Worm (Caenorhabditis elegans): ENCODE measurements around the gene C06H5.13.
"Not testable (repeated sequence)": the region's sequence is repeated elsewhere in the genome, so short reads cannot be mapped to it uniquely, and the experiment has no call there.

The C06H5.13 gene

DNA sequence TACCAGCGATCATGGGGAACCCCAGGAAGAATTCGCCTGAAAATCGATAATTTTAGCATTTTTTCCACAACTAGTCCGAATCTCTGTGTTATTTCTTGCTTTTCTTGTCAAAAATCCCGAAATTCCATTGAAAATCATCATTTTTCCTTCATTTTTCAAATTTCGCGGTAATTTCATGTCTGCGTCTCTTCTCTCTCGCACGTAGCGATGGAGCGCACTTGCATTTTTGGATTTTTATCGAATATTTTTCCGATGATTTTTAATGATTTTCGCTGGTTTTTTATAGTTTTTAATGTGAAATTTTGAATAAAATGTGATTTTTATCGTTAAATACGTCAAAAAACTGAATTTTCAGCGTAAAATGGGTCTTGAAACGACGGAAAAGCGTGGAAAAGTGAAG, 23.9 kb upstream of the C06H5.13 start, which contains the start of gene E01B7.2:
TSS of gene E01B7.2 (plus strand) at position 350 of the 400 bp plus-strand sequence.
- no peak for TF ChIP-seq klf-2 (GFP tag; conservative IDR thresholded peaks at IDR 0.05)
- no peak for TF ChIP-seq ztf-23 (GFP tag; IDR thresholded peaks at IDR 0.05)
- no peak for TF ChIP-seq cog-1 (tag; optimal IDR thresholded peaks at IDR 0.05)
- no peak for TF ChIP-seq med-1 (GFP tag; optimal IDR thresholded peaks at IDR 0.05; ENCODE audit: insufficient read depth)
- TF ChIP-seq T22C8.4 (GFP tag; IDR thresholded peaks at IDR 0.05): no peak
- no peak for TF ChIP-seq ztf-29 (GFP tag; IDR thresholded peaks at IDR 0.05)
- TF ChIP-seq tab-1 (GFP tag; IDR thresholded peaks at IDR 0.05): no peak
- no peak for TF ChIP-seq flt-1 (GFP tag; IDR thresholded peaks at IDR 0.05)
- TF ChIP-seq ref-1 (GFP tag; conservative IDR thresholded peaks at IDR 0.05): no peak

DNA sequence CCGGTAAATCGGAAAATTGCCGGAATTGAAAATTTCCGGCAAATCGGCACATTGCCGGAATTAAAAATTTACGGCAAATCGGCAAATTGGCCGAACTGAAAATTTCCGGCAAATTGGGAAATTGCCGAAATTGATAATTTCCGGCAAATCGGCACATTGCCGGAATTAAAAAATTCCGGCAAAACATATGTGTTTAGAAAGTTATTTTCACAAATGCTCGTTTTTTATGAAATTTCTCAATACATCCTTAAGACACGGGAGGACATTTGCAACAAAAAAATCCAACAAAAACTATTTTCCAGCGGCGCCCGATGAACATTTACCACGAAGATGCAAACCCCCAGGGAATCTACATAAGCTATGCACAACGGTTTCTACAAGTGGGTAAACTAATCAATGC, 21.2 kb upstream of the C06H5.13 start, which contains the start of gene C06H5.8:
TSS of gene C06H5.8 (plus strand) at position 301 of the 400 bp plus-strand sequence.
- TF ChIP-seq ztf-29 (GFP tag; IDR thresholded peaks at IDR 0.05) (no peak), T22C8.4 (GFP tag; IDR thresholded peaks at IDR 0.05) (no peak), ztf-23 (GFP tag; IDR thresholded peaks at IDR 0.05) (no peak), klf-2 (GFP tag; conservative IDR thresholded peaks at IDR 0.05) (no peak), med-1 (GFP tag; optimal IDR thresholded peaks at IDR 0.05; ENCODE audit: insufficient read depth) (no peak)

DNA sequence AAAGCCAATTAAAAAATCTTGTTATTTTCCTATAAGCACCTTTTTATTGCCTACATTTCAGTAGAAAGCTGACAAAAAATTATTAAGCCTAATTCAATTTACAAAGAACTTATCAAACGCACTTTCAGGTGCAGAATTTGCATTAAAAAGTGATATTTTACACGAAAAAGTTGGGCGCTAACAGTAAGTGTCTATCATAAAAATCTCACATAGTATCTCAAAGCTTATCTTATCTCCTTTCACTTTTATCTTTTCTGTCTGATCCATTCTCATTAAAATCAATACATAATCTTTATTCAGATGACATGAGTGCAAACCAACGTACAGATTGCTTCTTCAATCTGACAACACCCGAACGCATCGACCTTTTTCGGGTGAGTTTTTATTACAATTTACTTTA, 12.5 kb upstream of the C06H5.13 start, which contains the start of gene dcar-1:
TSS of gene dcar-1 (plus strand) at position 301 of the 400 bp plus-strand sequence.
- TF ChIP-seq cog-1 (tag; optimal IDR thresholded peaks at IDR 0.05): no peak

DNA sequence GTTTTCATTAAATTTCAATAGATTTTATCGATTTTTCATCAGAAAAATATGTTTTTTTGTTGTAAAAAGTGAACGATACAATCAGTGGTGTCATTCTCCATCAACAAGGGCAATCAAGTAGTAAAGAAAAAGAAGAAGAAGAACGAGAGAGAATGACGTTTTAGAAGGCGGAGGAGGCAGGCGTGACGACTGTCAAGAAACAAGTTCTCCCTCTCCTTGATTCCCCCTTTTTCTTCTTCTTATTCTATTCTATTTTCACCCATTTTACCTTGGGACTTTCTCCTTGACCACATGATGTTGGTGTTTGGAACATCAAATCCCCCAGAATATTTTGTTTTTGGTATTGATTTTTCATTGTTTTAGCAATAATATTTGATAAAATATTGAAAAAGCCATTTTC, 8.2 kb upstream of the C06H5.13 start:
- TF ChIP-seq med-1 (GFP tag; optimal IDR thresholded peaks at IDR 0.05; ENCODE audit: insufficient read depth) (no peak), tab-1 (GFP tag; IDR thresholded peaks at IDR 0.05) (no peak), T22C8.4 (GFP tag; IDR thresholded peaks at IDR 0.05) (no peak), flt-1 (GFP tag; IDR thresholded peaks at IDR 0.05) (no peak), ztf-23 (GFP tag; IDR thresholded peaks at IDR 0.05) (no peak), klf-2 (GFP tag; conservative IDR thresholded peaks at IDR 0.05) (no peak), ztf-29 (GFP tag; IDR thresholded peaks at IDR 0.05) (no peak), cog-1 (tag; optimal IDR thresholded peaks at IDR 0.05) (no peak), ref-1 (GFP tag; conservative IDR thresholded peaks at IDR 0.05) (no peak)

DNA sequence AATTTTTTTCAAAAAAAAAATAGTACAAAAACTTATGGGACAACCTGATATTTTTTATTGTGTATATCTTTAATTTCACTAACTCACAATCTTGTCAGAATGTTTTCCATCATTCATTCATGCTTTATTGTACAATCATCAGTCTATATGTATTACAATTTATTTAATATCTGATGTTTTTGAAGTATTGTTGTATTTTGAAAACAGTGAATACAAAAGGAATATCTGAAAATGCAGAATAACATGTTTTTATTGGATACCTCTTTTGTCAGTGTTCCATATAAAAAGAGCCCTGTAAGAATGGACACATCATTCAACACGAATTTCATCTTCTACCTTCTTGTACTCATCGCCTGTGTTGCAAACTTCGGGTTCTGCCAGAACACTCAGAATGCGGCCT, 6.3 kb upstream of the C06H5.13 start, which contains the start of gene C06H5.14:
TSS of gene C06H5.14 (plus strand) at position 301 of the 400 bp plus-strand sequence.
- TF ChIP-seq med-1 (GFP tag; optimal IDR thresholded peaks at IDR 0.05; ENCODE audit: insufficient read depth); klf-2 (GFP tag; conservative IDR thresholded peaks at IDR 0.05); ztf-23 (GFP tag; IDR thresholded peaks at IDR 0.05): not testable (repeated sequence)

DNA sequence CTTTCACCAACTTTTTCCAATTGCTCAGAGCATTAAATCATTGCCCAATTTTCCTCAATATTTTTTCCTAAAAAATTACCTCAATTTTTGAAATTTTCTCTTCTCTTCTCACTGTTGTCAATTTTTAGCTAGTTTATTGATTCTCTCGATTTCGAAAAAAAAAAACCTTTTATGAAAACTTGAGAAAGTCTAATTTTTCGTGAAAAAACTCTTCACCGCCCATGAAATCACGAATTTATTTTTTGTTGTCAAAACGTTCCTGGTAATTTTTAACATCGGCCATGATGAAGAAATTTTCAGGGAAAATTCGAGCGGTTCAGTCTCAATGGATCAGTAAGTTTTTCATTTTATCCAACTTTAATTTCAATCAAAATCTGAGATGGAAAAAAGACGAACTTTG, 2.0 kb upstream of the C06H5.13 start, which contains the start of gene fbxa-157:
TSS of gene fbxa-157 (plus strand) at position 301 of the 400 bp plus-strand sequence.
- TF ChIP-seq flt-1 (GFP tag; IDR thresholded peaks at IDR 0.05): no peak
- no peak for TF ChIP-seq ztf-29 (GFP tag; IDR thresholded peaks at IDR 0.05)
- TF ChIP-seq cog-1 (tag; optimal IDR thresholded peaks at IDR 0.05): no peak
- TF ChIP-seq med-1 (GFP tag; optimal IDR thresholded peaks at IDR 0.05; ENCODE audit: insufficient read depth): no peak
- no peak for TF ChIP-seq klf-2 (GFP tag; conservative IDR thresholded peaks at IDR 0.05)
- no peak for TF ChIP-seq T22C8.4 (GFP tag; IDR thresholded peaks at IDR 0.05)
- no peak for TF ChIP-seq ztf-23 (GFP tag; IDR thresholded peaks at IDR 0.05)
- TF ChIP-seq tab-1 (GFP tag; IDR thresholded peaks at IDR 0.05): no peak
- TF ChIP-seq ref-1 (GFP tag; conservative IDR thresholded peaks at IDR 0.05): no peak

DNA sequence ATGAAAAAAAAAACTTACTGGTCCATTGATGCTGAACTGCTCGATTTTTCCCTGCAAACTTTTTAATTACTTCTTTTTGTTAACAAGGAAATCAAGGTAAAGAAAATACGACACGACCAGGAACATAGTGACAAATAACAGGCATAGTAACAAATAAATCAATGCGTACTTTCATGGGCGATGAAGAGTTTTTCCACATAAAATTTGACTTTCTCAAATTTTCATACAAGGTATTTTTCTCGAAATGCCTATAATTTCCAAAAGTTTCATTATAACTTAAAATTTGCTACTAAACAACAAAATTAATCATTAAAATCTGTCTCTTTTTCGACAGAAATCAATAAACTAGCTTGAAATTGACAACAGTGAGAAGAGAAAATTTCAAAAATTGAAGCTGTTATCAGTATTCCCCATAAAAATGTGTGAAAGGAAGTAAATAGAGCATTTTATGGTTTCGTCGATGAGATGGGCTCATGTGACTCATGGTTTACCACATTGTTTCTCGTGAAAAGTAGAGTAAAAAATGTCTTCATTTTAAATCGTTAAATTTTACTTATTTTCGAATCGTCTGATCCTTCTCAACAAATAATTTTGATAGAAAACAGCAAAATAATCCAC, 701 bp downstream of the C06H5.13 start, which contains the start of gene fbxa-156:
TSS of gene fbxa-156 (minus strand) at position 51 of the 618 bp plus-strand sequence.
- no peak for TF ChIP-seq med-1 (GFP tag; optimal IDR thresholded peaks at IDR 0.05; ENCODE audit: insufficient read depth)
- no peak for TF ChIP-seq cog-1 (tag; optimal IDR thresholded peaks at IDR 0.05)
- TF ChIP-seq tab-1 (GFP tag; IDR thresholded peaks at IDR 0.05): no peak
- no peak for TF ChIP-seq T22C8.4 (GFP tag; IDR thresholded peaks at IDR 0.05)
- TF ChIP-seq flt-1 (GFP tag; IDR thresholded peaks at IDR 0.05): no peak
- no peak for TF ChIP-seq ztf-29 (GFP tag; IDR thresholded peaks at IDR 0.05)
- TF ChIP-seq klf-2 (GFP tag; conservative IDR thresholded peaks at IDR 0.05): no peak
- no peak for TF ChIP-seq ref-1 (GFP tag; conservative IDR thresholded peaks at IDR 0.05)
- no peak for TF ChIP-seq ztf-23 (GFP tag; IDR thresholded peaks at IDR 0.05)

DNA sequence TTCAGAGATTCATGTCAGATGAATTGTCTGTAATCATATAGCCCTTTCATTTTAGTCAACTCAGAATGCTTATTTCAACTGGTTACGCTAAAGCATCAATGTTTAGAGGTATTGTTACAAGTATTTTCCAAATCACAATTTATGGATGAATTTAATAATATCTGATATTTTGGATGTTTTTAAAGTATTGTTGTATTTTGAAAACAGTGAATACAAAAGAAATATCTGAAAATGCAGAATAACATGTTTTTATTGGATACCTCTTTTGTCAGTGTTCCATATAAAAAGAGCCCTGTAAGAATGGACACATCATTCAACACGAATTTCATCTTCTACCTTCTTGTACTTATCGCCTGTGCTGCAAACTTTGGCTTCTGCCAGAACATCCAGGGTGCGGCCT, 3.1 kb downstream of the C06H5.13 start, which contains the start of gene C06H5.12:
TSS of gene C06H5.12 (plus strand) at position 301 of the 400 bp plus-strand sequence.
- TF ChIP-seq tab-1 (GFP tag; IDR thresholded peaks at IDR 0.05); ztf-23 (GFP tag; IDR thresholded peaks at IDR 0.05); ref-1 (GFP tag; conservative IDR thresholded peaks at IDR 0.05): not testable (repeated sequence)

DNA sequence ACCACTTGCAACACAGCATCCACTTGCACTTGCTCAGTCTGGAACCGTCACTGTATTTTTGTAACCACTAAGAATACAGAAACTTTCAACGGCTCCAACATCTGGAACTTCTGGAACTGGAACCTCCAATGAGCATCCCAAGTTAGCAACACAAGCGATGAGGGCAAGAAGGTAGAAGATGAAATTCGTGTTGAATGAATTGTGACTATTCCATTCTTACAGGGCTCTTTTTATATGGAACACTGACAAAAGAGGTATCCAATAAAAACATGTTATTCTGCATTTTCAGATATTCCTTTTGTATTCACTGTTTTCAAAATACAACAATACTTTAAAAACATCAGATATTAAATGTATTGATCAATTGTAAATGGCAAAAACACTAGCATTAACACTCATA, 3.6 kb downstream of the C06H5.13 start, which contains the start of gene C06H5.11:
TSS of gene C06H5.11 (minus strand) at position 101 of the 400 bp plus-strand sequence.
- not testable (repeated sequence) for TF ChIP-seq tab-1 (GFP tag; IDR thresholded peaks at IDR 0.05); ref-1 (GFP tag; conservative IDR thresholded peaks at IDR 0.05); cog-1 (tag; optimal IDR thresholded peaks at IDR 0.05)

DNA sequence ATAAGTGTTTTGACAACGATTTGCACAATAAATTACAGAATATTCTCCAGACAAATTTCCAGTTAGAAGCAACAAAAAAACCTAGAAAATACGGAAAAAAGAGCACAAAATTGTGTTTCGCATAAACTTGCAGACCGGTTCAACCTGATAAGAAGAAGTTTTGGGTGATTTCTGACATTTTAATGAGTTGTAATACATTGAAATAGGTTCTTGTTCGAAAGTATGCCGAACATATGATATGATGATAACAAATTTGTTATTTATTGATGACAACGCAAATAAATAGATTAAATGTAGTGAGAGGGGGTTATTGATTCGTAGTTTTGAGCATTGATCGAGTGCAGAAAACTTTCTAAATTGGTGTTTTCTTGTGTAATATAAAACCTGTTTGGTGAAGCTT, 6.2 kb downstream of the C06H5.13 start:
- TF ChIP-seq ztf-23 (GFP tag; IDR thresholded peaks at IDR 0.05) (no peak), cog-1 (tag; optimal IDR thresholded peaks at IDR 0.05) (no peak), ztf-29 (GFP tag; IDR thresholded peaks at IDR 0.05) (no peak), ref-1 (GFP tag; conservative IDR thresholded peaks at IDR 0.05) (no peak), flt-1 (GFP tag; IDR thresholded peaks at IDR 0.05) (no peak), klf-2 (GFP tag; conservative IDR thresholded peaks at IDR 0.05) (no peak), T22C8.4 (GFP tag; IDR thresholded peaks at IDR 0.05) (no peak), tab-1 (GFP tag; IDR thresholded peaks at IDR 0.05) (no peak)
